Fruit fly (Drosophila melanogaster): Measurements from ENCODE around the gene Alp12.

The Alp12 gene

dm6 chr2L:19423467-19424122 is at the start of gene Alp12, which contains the start of gene CG13085:
Gene Alp12, plus strand, starts transcription at chr2L:19424050.
Gene CG13085, plus strand, starts transcription at chr2L:19424050.
- TF ChIP-seq CG18262 (tag; optimal IDR thresholded peaks at IDR 0.05), result peak; percentile 99
- peak; percentile 89 for TF ChIP-seq CG11398 (GFP tag; optimal IDR thresholded peaks at IDR 0.05)
- TF ChIP-seq CG9876 (GFP tag; optimal IDR thresholded peaks at IDR 0.05), result peak; percentile 80
- TF ChIP-seq dm (GFP tag; optimal IDR thresholded peaks at IDR 0.05), result peak; percentile 85
- peak; percentile 99 for TF ChIP-seq CG18619 (GFP tag; optimal IDR thresholded peaks at IDR 0.05)
- TF ChIP-seq grn (GFP tag; optimal IDR thresholded peaks at IDR 0.05), result peak; percentile 78
- peak; percentile 92 for TF ChIP-seq CG8359 (GFP tag; optimal IDR thresholded peaks at IDR 0.05; ENCODE audit: borderline replicate concordance)
- peak; percentile 93 for TF ChIP-seq CG1647 (GFP tag; optimal IDR thresholded peaks at IDR 0.05)
- peak; percentile 98 for TF ChIP-seq CG9727 (GFP tag; optimal IDR thresholded peaks at IDR 0.05)
- TF ChIP-seq Trl (optimal IDR thresholded peaks at IDR 0.05), result peak; percentile 93 to 98
- TF ChIP-seq Trl (GFP tag; optimal IDR thresholded peaks at IDR 0.05), result peak; percentile 94
- no peak for TF ChIP-seq CG1832 (GFP tag; optimal IDR thresholded peaks at IDR 0.05)
- peak; percentile 84 for TF ChIP-seq ERR (GFP tag; optimal IDR thresholded peaks at IDR 0.05)
- peak; percentile 68 for TF ChIP-seq CkIIα-i1 (GFP tag; IDR thresholded peaks at IDR 0.05)
- peak; percentile 95 for TF ChIP-seq Mad (GFP tag; optimal IDR thresholded peaks at IDR 0.05)
- TF ChIP-seq CG3407 (GFP tag; optimal IDR thresholded peaks at IDR 0.05), result peak; percentile 96
- no peak for TF ChIP-seq ato (GFP tag; IDR thresholded peaks at IDR 0.05; ENCODE audit: partially characterized antibody)
- peak; percentile 95 for TF ChIP-seq trem (tag; optimal IDR thresholded peaks at IDR 0.05)
- peak; percentile 98 for TF ChIP-seq grau (tag; optimal IDR thresholded peaks at IDR 0.05)
- TF ChIP-seq CG18599 (GFP tag; optimal IDR thresholded peaks at IDR 0.05), result peak; percentile 99
- TF ChIP-seq kni (GFP tag; optimal IDR thresholded peaks at IDR 0.05), result peak; percentile 97
- TF ChIP-seq CG1792 (GFP tag; optimal IDR thresholded peaks at IDR 0.05), result peak; percentile 86
- peak; percentile 96 for TF ChIP-seq CG13624 (GFP tag; optimal IDR thresholded peaks at IDR 0.05)
- no peak for TF ChIP-seq vnd (GFP tag; IDR thresholded peaks at IDR 0.05; ENCODE audit: partially characterized antibody)
- TF ChIP-seq schlank (tag; optimal IDR thresholded peaks at IDR 0.05), result peak; percentile 93
- peak; percentile 95 for TF ChIP-seq Nf-YC (tag; optimal IDR thresholded peaks at IDR 0.05)
- TF ChIP-seq Dbx (GFP tag; IDR thresholded peaks at IDR 0.05), result peak; percentile 96
- TF ChIP-seq Chrac-16 (GFP tag; optimal IDR thresholded peaks at IDR 0.05), result peak; percentile 95
- TF ChIP-seq disco-r (GFP tag; optimal IDR thresholded peaks at IDR 0.05), result peak; percentile 92
- TF ChIP-seq pan (optimal IDR thresholded peaks at IDR 0.05), result no peak
- peak in 1 of 2 experiments; percentile 95 for TF ChIP-seq pan (GFP tag; optimal IDR thresholded peaks at IDR 0.05 in 1 of 2, IDR thresholded peaks at IDR 0.05 in 1 of 2)
- TF ChIP-seq CG14014 (GFP tag; IDR thresholded peaks at IDR 0.05), result peak; percentile 95
- no peak for TF ChIP-seq D (optimal IDR thresholded peaks at IDR 0.05)
- peak; percentile 98 for TF ChIP-seq D (GFP tag; optimal IDR thresholded peaks at IDR 0.05)
- peak; percentile 97 for TF ChIP-seq sob (GFP tag; IDR thresholded peaks at IDR 0.05)
- TF ChIP-seq CG9932 (GFP tag; IDR thresholded peaks at IDR 0.05), result peak; percentile 94
- TF ChIP-seq B-H1 (GFP tag; IDR thresholded peaks at IDR 0.05), result peak; percentile 91
- no peak for TF ChIP-seq CG14860 (GFP tag; IDR thresholded peaks at IDR 0.05; ENCODE audit: partially characterized antibody)
- TF ChIP-seq btn (GFP tag; optimal IDR thresholded peaks at IDR 0.05), result peak; percentile 83
- TF ChIP-seq Aef1 (GFP tag; IDR thresholded peaks at IDR 0.05), result peak; percentile 93
- TF ChIP-seq Nf-YA (GFP tag; IDR thresholded peaks at IDR 0.05), result peak; percentile 88
- TF ChIP-seq CG17612 (GFP tag; IDR thresholded peaks at IDR 0.05), result peak; percentile 89
- no peak for TF ChIP-seq bigmax (GFP tag; optimal IDR thresholded peaks at IDR 0.05)
- peak; percentile 97 for TF ChIP-seq CG13894 (tag; optimal IDR thresholded peaks at IDR 0.05)
- peak; percentile 89 for TF ChIP-seq Poxn (GFP tag; IDR thresholded peaks at IDR 0.05)
- no peak for TF ChIP-seq Sin3A (optimal IDR thresholded peaks at IDR 0.05)
- TF ChIP-seq Abd-B (GFP tag; optimal IDR thresholded peaks at IDR 0.05), result peak; percentile 94
- TF ChIP-seq pho (GFP tag; optimal IDR thresholded peaks at IDR 0.05), result peak; percentile 95
- peak; percentile 98 for TF ChIP-seq sug (tag; optimal IDR thresholded peaks at IDR 0.05)
- peak; percentile 0 for TF ChIP-seq gfzf (GFP tag; optimal IDR thresholded peaks at IDR 0.05)
- TF ChIP-seq NfI (GFP tag; optimal IDR thresholded peaks at IDR 0.05), result peak; percentile 98

Measured in whole organism, embryonic.